Fruit fly (Drosophila melanogaster): Measurements from ENCODE around the gene Mct1.

The Mct1 gene

DNA sequence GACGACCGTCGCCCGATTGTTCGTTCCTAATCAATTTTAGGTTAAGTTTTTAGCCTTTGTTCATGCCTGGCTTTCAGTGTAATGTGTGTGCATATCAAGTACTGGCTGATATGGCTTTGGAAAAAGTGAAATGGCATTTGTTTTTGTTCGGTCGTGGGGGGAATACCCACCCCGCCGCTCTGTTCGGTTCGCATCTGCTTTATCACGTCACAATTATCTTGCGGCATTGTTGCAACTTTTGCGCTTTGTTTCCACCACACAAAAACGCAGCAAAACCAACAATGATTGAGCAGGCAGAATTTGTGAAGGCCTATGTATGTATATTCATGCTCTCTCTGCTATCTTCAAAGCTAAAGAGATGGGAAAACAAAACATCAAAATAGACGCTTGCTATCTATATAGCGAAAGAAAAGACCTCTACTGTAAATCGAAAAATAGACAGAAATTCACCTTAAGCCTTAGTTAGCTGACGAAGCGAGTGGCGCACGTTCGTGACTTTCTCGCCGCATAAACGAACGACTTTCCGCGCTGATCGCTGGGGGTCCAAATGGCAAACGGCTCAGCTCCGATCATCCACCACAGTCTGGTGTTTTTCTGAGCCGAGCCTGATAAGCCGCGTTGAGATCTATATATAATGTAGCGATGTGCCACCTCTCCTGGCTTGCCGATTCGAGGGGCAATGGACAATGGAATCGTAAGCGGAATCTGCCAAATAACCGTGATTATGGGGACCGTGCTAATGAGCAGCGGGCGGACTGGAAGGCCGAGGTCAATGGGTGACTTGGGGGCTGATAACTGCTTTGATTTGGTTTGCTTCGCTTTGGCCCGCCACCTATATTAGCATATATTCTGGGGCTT, 8.7 kb downstream of the Mct1 start:
- TF ChIP-seq CG4496 (GFP tag; IDR thresholded peaks at IDR 0.05) = no peak
- TF ChIP-seq CG12605 (GFP tag; IDR thresholded peaks at IDR 0.05) = no peak
- TF ChIP-seq Snoo (tag; optimal IDR thresholded peaks at IDR 0.05) = no peak
- TF ChIP-seq fd96Ca (GFP tag; IDR thresholded peaks at IDR 0.05) = no peak
- no peak for TF ChIP-seq CG14655 (GFP tag; optimal IDR thresholded peaks at IDR 0.05)
- peak; percentile 11; the same call in 1 of the 2 replicates for TF ChIP-seq Ets98B (GFP tag; IDR thresholded peaks at IDR 0.05)
- no peak for TF ChIP-seq rn (GFP tag; IDR thresholded peaks at IDR 0.05)
- peak; percentile 10 for TF ChIP-seq EcR (GFP tag; optimal IDR thresholded peaks at IDR 0.05)

DNA sequence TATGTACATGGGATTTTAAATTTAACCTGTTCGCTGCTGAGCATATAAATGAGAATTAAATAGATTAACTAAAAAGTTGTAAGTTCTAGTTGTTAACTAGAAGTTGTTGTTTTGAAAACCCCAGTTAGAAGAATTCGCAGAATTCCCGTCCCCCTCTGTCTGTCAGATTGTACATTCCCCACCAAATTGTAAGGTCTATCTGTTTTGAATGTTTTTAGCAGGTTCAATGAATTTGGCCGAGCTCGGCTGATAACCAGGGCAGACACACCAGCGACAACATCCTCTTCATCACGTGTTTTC, 9.2 kb downstream of the Mct1 start:
- TF ChIP-seq EcR (GFP tag; optimal IDR thresholded peaks at IDR 0.05) (no peak), Pif1B (GFP tag; optimal IDR thresholded peaks at IDR 0.05) (no peak), fd96Ca (GFP tag; IDR thresholded peaks at IDR 0.05) (no peak), CG13204 (GFP tag; optimal IDR thresholded peaks at IDR 0.05) (no peak), Snoo (tag; optimal IDR thresholded peaks at IDR 0.05) (no peak), CG17806 (tag; optimal IDR thresholded peaks at IDR 0.05) (no peak)

DNA sequence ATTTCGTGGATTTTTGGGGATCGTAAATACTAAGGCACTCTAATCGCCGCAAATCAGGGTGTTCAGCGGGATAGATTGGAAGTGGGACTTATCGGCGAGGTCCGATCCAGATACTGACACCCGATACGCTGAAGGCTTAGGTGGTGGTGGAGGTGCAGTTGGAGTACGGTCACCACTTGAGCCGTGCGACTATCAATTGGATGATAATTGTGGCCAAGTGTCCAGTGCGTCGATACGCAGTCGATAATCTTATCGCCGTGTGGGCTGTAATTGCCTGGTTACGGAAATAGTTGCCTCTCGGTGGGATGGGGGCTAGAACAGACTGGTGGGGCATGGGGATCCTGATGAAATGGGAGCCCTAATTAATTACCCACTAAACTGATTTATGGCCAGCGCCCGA, 10.3 kb downstream of the Mct1 start:
- no peak for TF ChIP-seq CG4496 (GFP tag; IDR thresholded peaks at IDR 0.05)
- TF ChIP-seq CG34367 (tag; optimal IDR thresholded peaks at IDR 0.05) = no peak
- TF ChIP-seq CG14655 (GFP tag; optimal IDR thresholded peaks at IDR 0.05) = no peak
- no peak for TF ChIP-seq CG10348 (GFP tag; IDR thresholded peaks at IDR 0.05)
- no peak for TF ChIP-seq CG8301 (tag; optimal IDR thresholded peaks at IDR 0.05)
- TF ChIP-seq CG9948 (tag; optimal IDR thresholded peaks at IDR 0.05) = no peak
- TF ChIP-seq rn (GFP tag; IDR thresholded peaks at IDR 0.05) = no peak
- no peak for TF ChIP-seq EcR (GFP tag; optimal IDR thresholded peaks at IDR 0.05)
- no peak for TF ChIP-seq CG32121 (GFP tag; IDR thresholded peaks at IDR 0.05)
- TF ChIP-seq CG13204 (GFP tag; optimal IDR thresholded peaks at IDR 0.05) = no peak
- no peak for TF ChIP-seq fd96Ca (GFP tag; IDR thresholded peaks at IDR 0.05)
- no peak for TF ChIP-seq CG12605 (GFP tag; IDR thresholded peaks at IDR 0.05)
- TF ChIP-seq Pif1A (GFP tag; optimal IDR thresholded peaks at IDR 0.05) = no peak
- TF ChIP-seq Snoo (tag; optimal IDR thresholded peaks at IDR 0.05) = no peak
- TF ChIP-seq Pif1B (GFP tag; optimal IDR thresholded peaks at IDR 0.05) = no peak
- TF ChIP-seq CG17806 (tag; optimal IDR thresholded peaks at IDR 0.05) = no peak
- TF ChIP-seq CG15710 (tag; optimal IDR thresholded peaks at IDR 0.05) = no peak

DNA sequence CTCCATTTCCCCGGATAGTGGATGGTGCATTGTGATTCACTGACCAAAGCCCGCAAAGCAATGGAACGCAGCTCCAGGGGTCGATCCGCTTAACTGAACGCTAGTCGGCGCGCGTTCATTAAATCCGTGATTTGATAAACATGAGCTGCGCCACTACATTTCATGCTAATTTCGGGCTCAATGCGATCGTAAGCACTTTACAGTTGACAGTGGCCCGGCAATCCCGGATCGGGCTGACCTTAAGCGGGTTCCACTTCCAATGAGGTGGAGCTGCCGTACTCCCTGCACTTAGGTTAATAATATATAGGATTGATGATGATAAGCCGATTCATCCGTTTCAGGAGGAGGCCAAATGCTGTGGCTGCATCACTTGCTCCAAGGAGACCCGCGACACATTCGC, 14.8 kb downstream of the Mct1 start, which contains the start of gene FarO:
Gene FarO, minus strand, starts transcription at position 101 of the 400 bp plus-strand sequence.
- no peak for TF ChIP-seq gl (tag; optimal IDR thresholded peaks at IDR 0.05)
- TF ChIP-seq CG8159 (tag; optimal IDR thresholded peaks at IDR 0.05) = no peak
- TF ChIP-seq CG14655 (GFP tag; optimal IDR thresholded peaks at IDR 0.05) = no peak
- no peak for TF ChIP-seq Snoo (tag; optimal IDR thresholded peaks at IDR 0.05)
- TF ChIP-seq CG12605 (GFP tag; IDR thresholded peaks at IDR 0.05) = no peak

DNA sequence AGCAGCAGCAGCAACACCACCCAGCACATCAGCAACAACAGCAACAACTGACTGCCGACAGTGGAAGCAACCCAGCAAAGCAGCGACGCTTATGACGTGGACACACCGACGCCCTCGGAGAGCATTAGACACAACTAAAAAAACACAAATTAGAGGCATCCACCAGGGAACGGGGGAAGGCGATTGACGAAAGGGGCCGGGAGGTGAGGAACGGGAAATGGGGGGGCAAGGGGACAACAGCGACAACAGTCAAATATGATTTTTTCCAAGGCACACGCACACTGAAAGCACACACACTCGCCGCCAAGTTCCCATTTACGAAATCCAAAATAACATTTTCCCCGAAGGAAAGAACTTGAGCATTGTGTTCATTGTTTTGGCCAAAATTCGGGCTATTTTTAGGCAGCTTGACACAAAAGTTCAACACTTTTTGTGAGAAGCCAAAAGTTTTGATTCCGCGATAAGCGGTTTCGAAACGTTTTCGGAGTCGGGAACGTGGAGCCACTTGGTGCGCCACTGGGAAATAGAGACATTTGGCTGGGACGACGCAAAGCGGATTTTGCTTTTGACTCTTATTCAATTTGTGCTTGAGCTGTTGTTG, 19.8 kb downstream of the Mct1 start:
- TF ChIP-seq fd96Ca (GFP tag; IDR thresholded peaks at IDR 0.05) = peak; percentile 65; the same call in 2 of the 3 replicates
- peak; percentile 34; the same call in 1 of the 2 replicates for TF ChIP-seq CG32121 (GFP tag; IDR thresholded peaks at IDR 0.05)
- no peak for TF ChIP-seq CG17806 (tag; optimal IDR thresholded peaks at IDR 0.05)
- TF ChIP-seq CG8159 (tag; optimal IDR thresholded peaks at IDR 0.05) = no peak
- TF ChIP-seq Ets98B (GFP tag; IDR thresholded peaks at IDR 0.05) = no peak
- TF ChIP-seq CG15710 (tag; optimal IDR thresholded peaks at IDR 0.05) = no peak
- 0 out of 2 replicates have a peak, but pooled peaks have one; percentile 39 for TF ChIP-seq CG10348 (GFP tag; IDR thresholded peaks at IDR 0.05)
- peak; percentile 13; the same call in 1 of the 3 replicates for TF ChIP-seq CG4496 (GFP tag; IDR thresholded peaks at IDR 0.05)

DNA sequence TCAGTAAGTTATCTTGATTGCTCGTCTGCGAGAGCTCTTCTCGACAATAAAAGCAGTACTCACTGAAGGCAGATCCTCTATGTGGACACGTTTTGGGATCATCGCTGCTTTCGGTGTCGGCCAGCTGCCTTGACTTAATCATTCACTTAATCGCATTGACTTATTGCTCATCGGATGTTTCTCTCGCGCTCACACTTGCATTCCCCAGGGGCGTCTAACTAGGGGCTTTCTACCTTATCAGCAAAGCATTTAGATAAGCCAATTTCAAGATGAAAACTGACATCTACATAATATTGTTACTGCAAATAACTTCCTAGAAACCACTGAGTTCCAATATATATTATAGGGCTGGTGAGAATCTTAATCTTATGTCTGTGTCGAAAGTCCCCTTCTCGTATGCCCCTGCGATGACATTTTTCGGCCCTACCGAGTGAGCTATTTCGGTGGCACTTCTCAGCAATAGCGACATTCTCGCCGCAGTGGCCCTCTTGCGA, 23.4 kb downstream of the Mct1 start:
- TF ChIP-seq CG14655 (GFP tag; optimal IDR thresholded peaks at IDR 0.05) (peak; percentile 6), CG13204 (GFP tag; optimal IDR thresholded peaks at IDR 0.05) (no peak), CG10348 (GFP tag; IDR thresholded peaks at IDR 0.05) (no peak), gl (tag; optimal IDR thresholded peaks at IDR 0.05) (no peak), Ets98B (GFP tag; IDR thresholded peaks at IDR 0.05) (peak; percentile 60), fd96Ca (GFP tag; IDR thresholded peaks at IDR 0.05) (0 out of 3 replicates have a peak, but pooled peaks have one; percentile 26), Pif1A (GFP tag; optimal IDR thresholded peaks at IDR 0.05) (peak; percentile 8), CG32121 (GFP tag; IDR thresholded peaks at IDR 0.05) (peak; percentile 47), EcR (GFP tag; optimal IDR thresholded peaks at IDR 0.05) (no peak), D1 (tag; optimal IDR thresholded peaks at IDR 0.05) (no peak)
